Worm (Caenorhabditis elegans) whole organism, L1 larva: ENCODE data around the gene K02D3.2.

ENCODE experiments used
- aha-1 ChIP-seq: fragments of 150-350 bp; optimal IDR thresholded peaks from 2 replicates; lab custom pipeline; 2014; ENCODE audit warnings: missing biosample characterization, missing genetic modification characterization
- blmp-1 ChIP-seq: fragments of 150-350 bp; optimal IDR thresholded peaks from 2 replicates; lab custom pipeline; 2014; ENCODE audit warnings: missing biosample characterization, missing genetic modification characterization
- jun-1 ChIP-seq: fragments of 150-350 bp; optimal IDR thresholded peaks from 2 replicates; lab custom pipeline; 2014; ENCODE audit warnings: missing biosample characterization, missing genetic modification reagents, missing genetic modification characterization
- lin-13 ChIP-seq: fragments of 150-350 bp; optimal IDR thresholded peaks from 2 replicates; lab custom pipeline; 2014; ENCODE audit warnings: missing biosample characterization, missing genetic modification reagents, missing genetic modification characterization
- mdl-1 ChIP-seq, 2 experiments: fragments of 150-350 bp; optimal IDR thresholded peaks; 2 replicates each; lab custom pipeline; 2014 to 2017; ENCODE audit warnings: missing biosample characterization in 2 of 2, missing genetic modification characterization in 2 of 2, inconsistent platforms in 1 of 2
- nhr-237 ChIP-seq: fragments of 150-350 bp; optimal IDR thresholded peaks from 2 replicates; lab custom pipeline; 2014; ENCODE audit warnings: missing biosample characterization, missing genetic modification characterization
- nhr-28 ChIP-seq: fragments of 150-350 bp; optimal IDR thresholded peaks from 2 replicates; lab custom pipeline; 2014; ENCODE audit warnings: missing biosample characterization, missing genetic modification characterization
- nhr-76 ChIP-seq: sonication (generic microtip); optimal IDR thresholded peaks from 2 replicates; lab custom pipeline; 2017; ENCODE audit warnings: missing biosample characterization, missing genetic modification characterization
- nhr-77 ChIP-seq: fragments of 150-350 bp; optimal IDR thresholded peaks from 2 replicates; lab custom pipeline; 2014; ENCODE audit warnings: missing biosample characterization, missing genetic modification characterization
- nhr-85 ChIP-seq: sonication (generic microtip); peaks from one replicate; lab custom pipeline; 2016; ENCODE audit warnings: missing genetic modification characterization, inconsistent platforms, missing compliant biosample characterization
- pqm-1 ChIP-seq: sonication (generic microtip); optimal IDR thresholded peaks from 3 replicates; lab custom pipeline; 2017; ENCODE audit warnings: missing biosample characterization, missing genetic modification characterization
- skn-1 ChIP-seq: fragments of 150-350 bp; optimal IDR thresholded peaks from 2 replicates; lab custom pipeline; 2014; ENCODE audit warnings: missing biosample characterization, missing genetic modification characterization
- snpc-4 ChIP-seq: fragments of 150-350 bp; optimal IDR thresholded peaks from 2 replicates; lab custom pipeline; 2014; ENCODE audit warnings: missing biosample characterization, missing genetic modification characterization
- sox-4 ChIP-seq: sonication (generic microtip); optimal IDR thresholded peaks from 2 replicates; lab custom pipeline; 2016; ENCODE audit warnings: missing genetic modification characterization, missing compliant biosample characterization

DNA sequence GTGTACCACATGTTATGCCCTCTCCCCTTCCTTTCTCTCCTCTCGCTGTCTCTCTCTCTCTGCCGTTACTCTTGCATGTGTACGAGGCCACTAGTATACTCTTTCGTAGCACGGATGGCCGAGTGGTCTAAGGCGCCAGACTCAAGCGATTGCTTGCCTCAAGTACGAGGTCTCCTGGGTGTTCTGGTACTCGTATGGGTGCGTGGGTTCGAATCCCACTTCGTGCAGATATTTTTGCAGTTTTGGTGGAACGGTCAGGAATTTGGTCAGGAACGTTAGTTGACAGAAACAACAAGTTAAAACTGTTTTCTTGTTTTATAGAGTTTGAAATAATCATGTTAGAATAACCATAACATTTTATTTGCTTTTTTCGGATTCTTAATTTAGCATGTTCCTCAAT lies 46.4 kb downstream of the K02D3.2 start:
- TF ChIP-seq nhr-28 (no peak), aha-1 (tag; lab: Kevin White, UChicago) (no peak), nhr-77 (tag; lab: Kevin White, UChicago) (peak; percentile 79), skn-1 (tag; lab: Kevin White, UChicago) (peak; percentile 75), snpc-4 (tag; lab: Kevin White, UChicago) (peak; percentile 66), lin-13 (GFP tag; lab: Kevin White, UChicago) (peak; percentile 34), nhr-237 (tag; lab: Kevin White, UChicago) (no peak), nhr-85 (tag; lab: Kevin White, UChicago) (peak; percentile 84), nhr-76 (tag; lab: Kevin White, UChicago) (no peak), mdl-1 (tag; optimal IDR thresholded peaks at IDR 0.05; lab: Kevin White, UChicago) (peak in 1 of 2 experiments; percentile 89), pqm-1 (tag; lab: Kevin White, UChicago) (no peak), blmp-1 (tag; lab: Kevin White, UChicago) (peak; percentile 50), jun-1 (tag; lab: Kevin White, UChicago) (peak; percentile 82), sox-4 (peak; percentile 72)
